Fruit fly (Drosophila melanogaster) whole organism, embryonic: ENCODE results near the gene Nf-YC.

Experiments
- ATbp ChIP-seq: fragments of 200-800 bp; sonication (Bioruptor generic); optimal IDR thresholded peaks from 2 replicates; lab custom pipeline; 2017; ENCODE audit warnings: missing biosample characterization, mild to moderate bottlenecking, missing genetic modification characterization, missing genetic modification reagents
- Atf3 ChIP-seq: fragments of 200-800 bp; sonication (Bioruptor generic); optimal IDR thresholded peaks from 3 replicates; lab custom pipeline; 2016; ENCODE audit warnings: missing biosample characterization, missing genetic modification characterization
- Bgb ChIP-seq: fragments of 200-800 bp; sonication (Bioruptor generic); IDR thresholded peaks from 2 replicates; pipeline ENCODE4 v1.3.6; 2022; ENCODE audit warnings: missing biosample characterization, missing genetic modification characterization; ENCODE audit not compliant: partially characterized antibody
- CG11093 ChIP-seq: fragments of 200-800 bp; sonication (Bioruptor generic); IDR thresholded peaks from 3 replicates; pipeline ENCODE4 v1.3.6; 2022; ENCODE audit warnings: missing biosample characterization, missing genetic modification characterization
- CG14014 ChIP-seq: fragments of 200-800 bp; sonication (Bioruptor generic); IDR thresholded peaks from 2 replicates; pipeline ENCODE4 v1.3.6; 2022; ENCODE audit warnings: missing biosample characterization, missing genetic modification characterization
- CG14965 ChIP-seq: fragments of 200-800 bp; sonication (Bioruptor generic); optimal IDR thresholded peaks from 2 replicates; lab custom pipeline; 2016; ENCODE audit warnings: missing biosample characterization, missing genetic modification characterization, borderline replicate concordance
- CG15011 ChIP-seq: fragments of 200-800 bp; sonication (Bioruptor generic); optimal IDR thresholded peaks from 3 replicates; lab custom pipeline; 2018; ENCODE audit warnings: missing biosample characterization, mild to moderate bottlenecking, missing genetic modification characterization
- CG16779 ChIP-seq: fragments of 200-800 bp; sonication (Bioruptor generic); IDR thresholded peaks from 2 replicates; pipeline ENCODE4 v1.3.6; 2022; ENCODE audit warnings: missing biosample characterization, missing genetic modification characterization
- CG16815 ChIP-seq: fragments of 200-800 bp; sonication (Bioruptor generic); optimal IDR thresholded peaks from 3 replicates; lab custom pipeline; 2017; ENCODE audit warnings: missing biosample characterization, mild to moderate bottlenecking, missing genetic modification characterization
- CG17568 ChIP-seq: fragments of 200-800 bp; sonication (Bioruptor generic); optimal IDR thresholded peaks from 2 replicates; lab custom pipeline; 2018; ENCODE audit warnings: missing biosample characterization, mild to moderate bottlenecking, missing genetic modification characterization, moderate library complexity
- CG17612 ChIP-seq: fragments of 200-800 bp; sonication (Bioruptor generic); IDR thresholded peaks from 2 replicates; pipeline ENCODE4 v1.3.6; 2022; ENCODE audit warnings: missing biosample characterization, missing genetic modification characterization
- CG18262 ChIP-seq: fragments of 200-800 bp; optimal IDR thresholded peaks from 3 replicates; lab custom pipeline; 2019; ENCODE audit warnings: missing biosample characterization, mild to moderate bottlenecking, missing genetic modification characterization, moderate library complexity
- CG2875 ChIP-seq: fragments of 200-800 bp; sonication (Bioruptor generic); optimal IDR thresholded peaks from 2 replicates; lab custom pipeline; 2017; ENCODE audit warnings: missing biosample characterization, mild to moderate bottlenecking, missing genetic modification characterization, missing genetic modification reagents
- CG2889 ChIP-seq: fragments of 200-800 bp; sonication (Bioruptor generic); IDR thresholded peaks from 3 replicates; pipeline ENCODE4 v1.3.6; 2022; ENCODE audit warnings: missing biosample characterization, missing genetic modification characterization
- CG31224 ChIP-seq: fragments of 200-800 bp; sonication (Bioruptor generic); IDR thresholded peaks from 2 replicates; pipeline ENCODE4 v1.3.6; 2022; ENCODE audit warnings: missing biosample characterization, missing genetic modification characterization
- CG31441 ChIP-seq: fragments of 200-800 bp; sonication (Bioruptor generic); IDR thresholded peaks from 2 replicates; pipeline ENCODE4 v1.3.6; 2022; ENCODE audit warnings: missing biosample characterization, missing genetic modification characterization
- CG6175 ChIP-seq: fragments of 200-800 bp; sonication (Bioruptor generic); IDR thresholded peaks from 3 replicates; pipeline ENCODE4 v1.3.6; 2022; ENCODE audit warnings: missing biosample characterization, missing genetic modification characterization
- CG6254 ChIP-seq: fragments of 200-800 bp; sonication (Bioruptor generic); optimal IDR thresholded peaks from 3 replicates; lab custom pipeline; 2017; ENCODE audit warnings: mild to moderate bottlenecking, missing biosample characterization, missing genetic modification reagents, missing genetic modification characterization
- CG7839 ChIP-seq: fragments of 200-800 bp; sonication (Bioruptor generic); optimal IDR thresholded peaks from 3 replicates; lab custom pipeline; 2018; ENCODE audit warnings: missing biosample characterization, mild to moderate bottlenecking, missing genetic modification characterization, moderate library complexity
- D19A ChIP-seq: fragments of 200-800 bp; optimal IDR thresholded peaks from 3 replicates; lab custom pipeline; 2019; ENCODE audit warnings: missing biosample characterization, mild to moderate bottlenecking, missing genetic modification characterization, moderate library complexity
- Dp ChIP-seq: fragments of 200-800 bp; sonication (Bioruptor generic); optimal IDR thresholded peaks from 2 replicates; lab custom pipeline; 2018; ENCODE audit warnings: missing biosample characterization, mild to moderate bottlenecking, missing genetic modification characterization, moderate library complexity
- GATAe ChIP-seq: fragments of 200-800 bp; sonication (Bioruptor generic); conservative IDR thresholded peaks from 2 replicates; pipeline ENCODE4 v1.3.6; 2022; ENCODE audit warnings: missing biosample characterization, missing genetic modification characterization
- H15 ChIP-seq: fragments of 200-800 bp; sonication (Bioruptor generic); IDR thresholded peaks from 3 replicates; pipeline ENCODE4 v1.3.6; 2022; ENCODE audit warnings: missing biosample characterization, missing genetic modification characterization
- HHEX ChIP-seq: fragments of 200-800 bp; sonication (Bioruptor generic); optimal IDR thresholded peaks from 3 replicates; lab custom pipeline; 2017; ENCODE audit warnings: missing biosample characterization, mild to moderate bottlenecking, missing genetic modification characterization, missing genetic modification reagents
- Hr78 ChIP-seq, 2 experiments: fragments of 200-800 bp in 1 of 2; fragments of >200 bp in 1 of 2; sonication (Bioruptor generic) in 1 of 2; optimal IDR thresholded peaks; 2 replicates each; lab custom pipeline; 2017 to 2019; ENCODE audit warnings: missing biosample characterization in 2 of 2, missing genetic modification characterization in 2 of 2, mild to moderate bottlenecking in 1 of 2, moderate library complexity in 1 of 2
- MTF-1 ChIP-seq: fragments of 200-800 bp; sonication (Bioruptor generic); optimal IDR thresholded peaks from 2 replicates; lab custom pipeline; 2018; ENCODE audit warnings: missing biosample characterization, mild to moderate bottlenecking, missing genetic modification characterization, borderline replicate concordance
- Myb ChIP-seq: fragments of 200-800 bp; sonication (Bioruptor generic); optimal IDR thresholded peaks from 2 replicates; lab custom pipeline; 2016; ENCODE audit warnings: missing biosample characterization, missing genetic modification characterization
- Opbp ChIP-seq: fragments of 200-800 bp; sonication (Bioruptor generic); IDR thresholded peaks from 3 replicates; pipeline ENCODE4 v1.3.6; 2022; ENCODE audit warnings: missing biosample characterization, missing genetic modification characterization; ENCODE audit not compliant: partially characterized antibody
- PHDP ChIP-seq: fragments of 200-800 bp; sonication (Bioruptor generic); optimal IDR thresholded peaks from 3 replicates; lab custom pipeline; 2018; ENCODE audit warnings: missing biosample characterization, mild to moderate bottlenecking, missing genetic modification characterization, moderate library complexity
- Rx ChIP-seq: fragments of 200-800 bp; sonication (Bioruptor generic); IDR thresholded peaks from 2 replicates; pipeline ENCODE4 v1.3.6; 2022; ENCODE audit warnings: missing biosample characterization, missing genetic modification characterization
- Scr ChIP-seq: fragments of 200-800 bp; sonication (Bioruptor generic); IDR thresholded peaks from 2 replicates; pipeline ENCODE4 v1.3.6; 2022; ENCODE audit warnings: missing biosample characterization, missing genetic modification characterization; ENCODE audit not compliant: partially characterized antibody
- ab ChIP-seq: fragments of 200-800 bp; sonication (Bioruptor generic); optimal IDR thresholded peaks from 2 replicates; lab custom pipeline; 2016; ENCODE audit warnings: missing biosample characterization, missing genetic modification characterization
- bowl ChIP-seq: fragments of 200-800 bp; sonication (Bioruptor generic); IDR thresholded peaks from 2 replicates; pipeline ENCODE4 v1.3.6; 2022; ENCODE audit warnings: missing biosample characterization, missing genetic modification characterization
- caup ChIP-seq: fragments of 200-800 bp; sonication (Bioruptor generic); optimal IDR thresholded peaks from 3 replicates; lab custom pipeline; 2017; ENCODE audit warnings: missing biosample characterization, mild to moderate bottlenecking, missing genetic modification characterization, moderate library complexity; ENCODE audit not compliant: severe bottlenecking
- chinmo ChIP-seq: fragments of 200-800 bp; sonication (Bioruptor generic); IDR thresholded peaks from 4 replicates; pipeline ENCODE4 v1.3.6; 2022; ENCODE audit warnings: missing biosample characterization, missing genetic modification characterization; ENCODE audit not compliant: partially characterized antibody
- danr ChIP-seq: fragments of 200-800 bp; sonication (Bioruptor generic); IDR thresholded peaks from 2 replicates; pipeline ENCODE4 v1.3.6; 2022; ENCODE audit warnings: missing biosample characterization, missing genetic modification characterization
- dm ChIP-seq: fragments of 200-800 bp; sonication (Bioruptor generic); optimal IDR thresholded peaks from 3 replicates; lab custom pipeline; 2016; ENCODE audit warnings: missing biosample characterization, missing genetic modification characterization
- gce ChIP-seq: fragments of 200-800 bp; sonication (Bioruptor generic); IDR thresholded peaks from 3 replicates; pipeline ENCODE4 v1.3.6; 2022; ENCODE audit warnings: missing biosample characterization, missing genetic modification characterization
- grau ChIP-seq: fragments of 200-800 bp; optimal IDR thresholded peaks from 3 replicates; lab custom pipeline; 2019; ENCODE audit warnings: missing biosample characterization, mild to moderate bottlenecking, missing genetic modification characterization, moderate library complexity
- lmd ChIP-seq: fragments of 200-800 bp; sonication (Bioruptor generic); IDR thresholded peaks from 2 replicates; pipeline ENCODE4 v1.3.6; 2022; ENCODE audit warnings: missing biosample characterization, missing genetic modification characterization
- nau ChIP-seq: fragments of 200-800 bp; sonication (Bioruptor generic); optimal IDR thresholded peaks from 3 replicates; lab custom pipeline; 2017; ENCODE audit warnings: missing biosample characterization, mild to moderate bottlenecking, missing genetic modification characterization, missing genetic modification reagents
- peb ChIP-seq: fragments of 200-800 bp; sonication (Bioruptor generic); IDR thresholded peaks from 2 replicates; pipeline ENCODE4 v1.3.6; 2022; ENCODE audit warnings: missing biosample characterization, missing genetic modification characterization
- shn ChIP-seq: fragments of 200-800 bp; sonication (Bioruptor generic); optimal IDR thresholded peaks from 3 replicates; lab custom pipeline; 2016; ENCODE audit warnings: missing biosample characterization, missing genetic modification characterization
- slbo ChIP-seq: fragments of 200-800 bp; sonication (Bioruptor generic); IDR thresholded peaks from 2 replicates; pipeline ENCODE4 v1.3.6; 2022; ENCODE audit warnings: missing biosample characterization, missing genetic modification characterization
- vnd ChIP-seq: fragments of 200-800 bp; sonication (Bioruptor generic); IDR thresholded peaks from 3 replicates; pipeline ENCODE4 v1.3.6; 2022; ENCODE audit warnings: missing biosample characterization, missing genetic modification characterization; ENCODE audit not compliant: partially characterized antibody
- zfh1 ChIP-seq: fragments of 200-800 bp; sonication (Bioruptor generic); IDR thresholded peaks from 3 replicates; pipeline ENCODE4 v1.3.6; 2022; ENCODE audit warnings: missing biosample characterization, missing genetic modification characterization
- zfh2 ChIP-seq: fragments of 200-800 bp; sonication (Bioruptor generic); optimal IDR thresholded peaks from 2 replicates; lab custom pipeline; 2016; ENCODE audit warnings: missing biosample characterization, missing genetic modification characterization

Gene Nf-YC

dm6 chrX:6849178-6849956, 28.6 kb upstream of the Nf-YC start, which contains the start of the genes Cht11 and CG4558 (continued):
- TF ChIP-seq CG16779, result 0 out of 2 replicates have a peak, but pooled peaks have one; percentile 22
- TF ChIP-seq Hr78 (GFP tag; optimal IDR thresholded peaks at IDR 0.05; lab: Kevin White, UChicago), result no peak
- TF ChIP-seq Atf3 (GFP tag; lab: Kevin White, UChicago), result peak; percentile 54
- peak; percentile 76 for TF ChIP-seq CG2889 (GFP tag; lab: Robert Waterston, UW)
- TF ChIP-seq slbo (GFP tag; lab: Robert Waterston, UW), result peak; percentile 91
- TF ChIP-seq Bgb (GFP tag; lab: Robert Waterston, UW), result 0 out of 2 replicates have a peak, but pooled peaks have one; percentile 20
- peak; percentile 27 for TF ChIP-seq CG15011 (GFP tag; lab: Kevin White, UChicago)
- peak; percentile 72 for TF ChIP-seq HHEX
- peak; percentile 24; the same call in 1 of the 2 replicates for TF ChIP-seq CG17612
- no peak for TF ChIP-seq CG2875 (GFP tag; lab: Kevin White, UChicago)
- TF ChIP-seq CG17568, result no peak
- peak; percentile 45; the same call in 1 of the 2 replicates for TF ChIP-seq danr (GFP tag; lab: Robert Waterston, UW)
- peak; percentile 83 for TF ChIP-seq CG18262
- peak; percentile 2 for TF ChIP-seq Myb (GFP tag; lab: Kevin White, UChicago)
- 0 out of 4 replicates have a peak, but pooled peaks have one; percentile 17 for TF ChIP-seq chinmo (GFP tag; lab: Robert Waterston, UW)
- TF ChIP-seq ATbp, result peak; percentile 34
- peak; percentile 84 for TF ChIP-seq zfh1
- peak; percentile 83 for TF ChIP-seq CG31441 (GFP tag; lab: Robert Waterston, UW)
- TF ChIP-seq CG16815 (GFP tag; lab: Kevin White, UChicago), result peak; percentile 65
- TF ChIP-seq peb (GFP tag; lab: Robert Waterston, UW), result peak; percentile 70
- TF ChIP-seq Opbp (GFP tag; lab: Robert Waterston, UW), result 0 out of 3 replicates have a peak, but pooled peaks have one; percentile 17
- peak; percentile 80 for TF ChIP-seq PHDP (tag; lab: Kevin White, UChicago)
- TF ChIP-seq shn (GFP tag; lab: Kevin White, UChicago), result peak; percentile 27
- peak; percentile 72 for TF ChIP-seq zfh2 (GFP tag; lab: Kevin White, UChicago)
- TF ChIP-seq nau (GFP tag; lab: Kevin White, UChicago), result peak; percentile 58
- TF ChIP-seq Rx, result peak; percentile 66
- peak; percentile 74 for TF ChIP-seq D19A (tag; lab: Kevin White, UChicago)
- TF ChIP-seq CG14014 (GFP tag; lab: Robert Waterston, UW), result peak; percentile 83
- peak; percentile 87 for TF ChIP-seq lmd (GFP tag; lab: Robert Waterston, UW)
- TF ChIP-seq grau (tag; lab: Kevin White, UChicago), result peak; percentile 99
- peak; percentile 57 for TF ChIP-seq Scr (GFP tag; lab: Robert Waterston, UW)
- TF ChIP-seq CG6175 (GFP tag; lab: Robert Waterston, UW), result peak; percentile 47; the same call in 1 of the 3 replicates
- peak; percentile 73 for TF ChIP-seq CG31224 (GFP tag; lab: Robert Waterston, UW)
- no peak for TF ChIP-seq bowl (GFP tag; lab: Robert Waterston, UW)
- TF ChIP-seq Dp (GFP tag; lab: Kevin White, UChicago), result peak; percentile 20
- TF ChIP-seq MTF-1 (GFP tag; lab: Kevin White, UChicago), result no peak
- TF ChIP-seq CG11093 (GFP tag; lab: Robert Waterston, UW), result peak; percentile 72; the same call in 2 of the 3 replicates
- TF ChIP-seq H15 (GFP tag; lab: Robert Waterston, UW), result peak; percentile 76; the same call in 2 of the 3 replicates
- TF ChIP-seq caup, result peak; percentile 74
- no peak for TF ChIP-seq ab (GFP tag; lab: Kevin White, UChicago)
- peak; percentile 62 for TF ChIP-seq CG6254 (GFP tag; lab: Kevin White, UChicago)
- TF ChIP-seq GATAe, result peak; percentile 62
- TF ChIP-seq vnd, result peak; percentile 46; the same call in 1 of the 3 replicates
- no peak for TF ChIP-seq CG14965
- TF ChIP-seq gce, result 0 out of 3 replicates have a peak, but pooled peaks have one; percentile 49
- TF ChIP-seq dm (GFP tag; lab: Kevin White, UChicago), result peak; percentile 50
- peak; percentile 87 for TF ChIP-seq CG7839
